ENCODE assay signal across 3 fruit fly cellular contexts in genomic region chrX:14689108-14689507, dm6.
TF ChIP-seq lines count a peak whose summit lies in the region.

No protein-coding gene starts in this region.

TF ChIP-seq in whole organism, embryonic, 481 proteins besides CTCF, POLR2A, EP300 and RAD21 (continued from another document and continues in another):
- peak; percentile 56 for TF ChIP-seq Mes4 (GFP tag; optimal IDR thresholded peaks at IDR 0.05; lab: Kevin White, UChicago)
- TF ChIP-seq Dad (GFP tag; optimal IDR thresholded peaks at IDR 0.05; lab: Kevin White, UChicago): no peak
- peak; percentile 45 for TF ChIP-seq CG14710 (tag; optimal IDR thresholded peaks at IDR 0.05; lab: Kevin White, UChicago)
- TF ChIP-seq Ada2b (GFP tag; IDR thresholded peaks at IDR 0.05; lab: Robert Waterston, UW): peak; percentile 83
- TF ChIP-seq CG9797 (GFP tag; optimal IDR thresholded peaks at IDR 0.05; lab: Kevin White, UChicago): no peak
- no peak for TF ChIP-seq CG7745 (tag; optimal IDR thresholded peaks at IDR 0.05; lab: Kevin White, UChicago)
- peak; percentile 40 for TF ChIP-seq tx (GFP tag; optimal IDR thresholded peaks at IDR 0.05; lab: Kevin White, UChicago)
- peak in 1 of 2 experiments; percentile 11 for TF ChIP-seq crp (GFP tag; optimal IDR thresholded peaks at IDR 0.05; lab: Kevin White, UChicago)
- peak; percentile 60 for TF ChIP-seq Nf-YC (tag; optimal IDR thresholded peaks at IDR 0.05; lab: Kevin White, UChicago)
- TF ChIP-seq CG1603 (tag; optimal IDR thresholded peaks at IDR 0.05; lab: Kevin White, UChicago): peak; percentile 90
- TF ChIP-seq CkIIα-i1 (GFP tag; IDR thresholded peaks at IDR 0.05; lab: Robert Waterston, UW): no peak
- TF ChIP-seq BEAF-32 (GFP tag; optimal IDR thresholded peaks at IDR 0.05; lab: Kevin White, UChicago): no peak
- no peak for TF ChIP-seq Trl (optimal IDR thresholded peaks at IDR 0.05; lab: Kevin White, UChicago)
- TF ChIP-seq Trl (GFP tag; optimal IDR thresholded peaks at IDR 0.05; lab: Kevin White, UChicago): peak; percentile 48
- no peak for TF ChIP-seq pho (GFP tag; optimal IDR thresholded peaks at IDR 0.05; lab: Kevin White, UChicago)
- peak; percentile 75 for TF ChIP-seq Blimp-1 (GFP tag; optimal IDR thresholded peaks at IDR 0.05; lab: Kevin White, UChicago)
- peak; percentile 36 for TF ChIP-seq sug (tag; optimal IDR thresholded peaks at IDR 0.05; lab: Kevin White, UChicago)
- peak; percentile 48 for TF ChIP-seq Chrac-16 (GFP tag; optimal IDR thresholded peaks at IDR 0.05; lab: Kevin White, UChicago)
- peak; percentile 34 for TF ChIP-seq MTF-1 (GFP tag; optimal IDR thresholded peaks at IDR 0.05; lab: Kevin White, UChicago; ENCODE audit: borderline replicate concordance)
- no peak for TF ChIP-seq ato (GFP tag; IDR thresholded peaks at IDR 0.05; lab: Robert Waterston, UW; ENCODE audit: partially characterized antibody)
- TF ChIP-seq sens (GFP tag; lab: Kevin White, UChicago): peak; percentile 91
- no peak for TF ChIP-seq zfh2 (GFP tag; optimal IDR thresholded peaks at IDR 0.05; lab: Kevin White, UChicago)
- TF ChIP-seq PHDP (tag; optimal IDR thresholded peaks at IDR 0.05; lab: Kevin White, UChicago): peak; percentile 73
- no peak for TF ChIP-seq mirr (GFP tag; optimal IDR thresholded peaks at IDR 0.05; lab: Kevin White, UChicago)
- TF ChIP-seq Sox100B (GFP tag; optimal IDR thresholded peaks at IDR 0.05; lab: Kevin White, UChicago): peak; percentile 61
- TF ChIP-seq gsb-n (tag; optimal IDR thresholded peaks at IDR 0.05; lab: Kevin White, UChicago): peak; percentile 41
- peak; percentile 67 for TF ChIP-seq NfI (GFP tag; optimal IDR thresholded peaks at IDR 0.05; lab: Kevin White, UChicago)
- TF ChIP-seq CG14441 (GFP tag; IDR thresholded peaks at IDR 0.05; lab: Robert Waterston, UW): peak; percentile 85
- no peak for TF ChIP-seq yki (optimal IDR thresholded peaks at IDR 0.05; lab: Kevin White, UChicago)
- peak; percentile 87 for TF ChIP-seq dysf (GFP tag; IDR thresholded peaks at IDR 0.05; lab: Robert Waterston, UW)
- TF ChIP-seq Kr (GFP tag; optimal IDR thresholded peaks at IDR 0.05; lab: Kevin White, UChicago): no peak
- no peak for TF ChIP-seq corto (GFP tag; optimal IDR thresholded peaks at IDR 0.05; lab: Kevin White, UChicago)
- no peak for TF ChIP-seq chinmo (GFP tag; IDR thresholded peaks at IDR 0.05; lab: Robert Waterston, UW; ENCODE audit: partially characterized antibody)
- TF ChIP-seq ewg (GFP tag; optimal IDR thresholded peaks at IDR 0.05; lab: Kevin White, UChicago): peak; percentile 47
- TF ChIP-seq pros (GFP tag; optimal IDR thresholded peaks at IDR 0.05; lab: Kevin White, UChicago): no peak
- TF ChIP-seq CG6813 (GFP tag; optimal IDR thresholded peaks at IDR 0.05; lab: Kevin White, UChicago): peak; percentile 35
- no peak for TF ChIP-seq NC2α (GFP tag; optimal IDR thresholded peaks at IDR 0.05; lab: Kevin White, UChicago)
- peak; percentile 76; the same call in 2 of the 3 replicates for TF ChIP-seq H15 (GFP tag; IDR thresholded peaks at IDR 0.05; lab: Robert Waterston, UW)
- peak; percentile 31 for TF ChIP-seq CG6254 (GFP tag; optimal IDR thresholded peaks at IDR 0.05; lab: Kevin White, UChicago)
- TF ChIP-seq fu2 (GFP tag; optimal IDR thresholded peaks at IDR 0.05; lab: Kevin White, UChicago): no peak
- no peak for TF ChIP-seq mld (GFP tag; IDR thresholded peaks at IDR 0.05; lab: Robert Waterston, UW; ENCODE audit: partially characterized antibody)
- TF ChIP-seq Dll (GFP tag; IDR thresholded peaks at IDR 0.05; lab: Robert Waterston, UW; ENCODE audit: partially characterized antibody): no peak
- no peak for TF ChIP-seq hth (optimal IDR thresholded peaks at IDR 0.05; lab: Kevin White, UChicago)
- peak; percentile 70 for TF ChIP-seq CG17361 (GFP tag; IDR thresholded peaks at IDR 0.05; lab: Robert Waterston, UW)

TF ChIP-seq in whole organism, prepupa, 60 proteins besides CTCF, POLR2A, EP300 and RAD21 (continued from another document):
- TF ChIP-seq spab (GFP tag; optimal IDR thresholded peaks at IDR 0.05; lab: Kevin White, UChicago) (peak; percentile 59), vri (GFP tag; optimal IDR thresholded peaks at IDR 0.05; lab: Kevin White, UChicago) (peak; percentile 56), CG8319 (GFP tag; optimal IDR thresholded peaks at IDR 0.05; lab: Kevin White, UChicago) (peak; percentile 81), eg (GFP tag; IDR thresholded peaks at IDR 0.05; lab: Robert Waterston, UW) (peak; percentile 88), CG10669 (GFP tag; optimal IDR thresholded peaks at IDR 0.05; lab: Kevin White, UChicago) (peak; percentile 75), esn (GFP tag; optimal IDR thresholded peaks at IDR 0.05; lab: Kevin White, UChicago) (peak; percentile 88), Ets96B (tag; optimal IDR thresholded peaks at IDR 0.05; lab: Kevin White, UChicago) (peak; percentile 73), Blimp-1 (GFP tag; optimal IDR thresholded peaks at IDR 0.05; lab: Kevin White, UChicago) (peak; percentile 52), CG32006 (GFP tag; optimal IDR thresholded peaks at IDR 0.05; lab: Kevin White, UChicago) (peak; percentile 78), CG7368 (GFP tag; optimal IDR thresholded peaks at IDR 0.05; lab: Kevin White, UChicago) (peak; percentile 87), CG11762 (GFP tag; optimal IDR thresholded peaks at IDR 0.05; lab: Kevin White, UChicago; ENCODE audit: insufficient read depth) (peak; percentile 69), dac (GFP tag; optimal IDR thresholded peaks at IDR 0.05; lab: Kevin White, UChicago) (peak; percentile 39), Met (GFP tag; optimal IDR thresholded peaks at IDR 0.05; lab: Kevin White, UChicago) (peak; percentile 89), achi (GFP tag; optimal IDR thresholded peaks at IDR 0.05; lab: Kevin White, UChicago) (peak; percentile 84), CG10631 (GFP tag; optimal IDR thresholded peaks at IDR 0.05; lab: Kevin White, UChicago) (peak; percentile 81), Eip78C (GFP tag; lab: Kevin White, UChicago) (peak; percentile 97), topi (GFP tag; optimal IDR thresholded peaks at IDR 0.05; lab: Kevin White, UChicago) (peak; percentile 91), Hr39 (GFP tag; optimal IDR thresholded peaks at IDR 0.05; lab: Kevin White, UChicago) (peak; percentile 88), CG34406 (GFP tag; optimal IDR thresholded peaks at IDR 0.05; lab: Kevin White, UChicago) (peak; percentile 88), pdm3 (GFP tag; optimal IDR thresholded peaks at IDR 0.05; lab: Kevin White, UChicago) (peak; percentile 88), acj6 (GFP tag; optimal IDR thresholded peaks at IDR 0.05; lab: Kevin White, UChicago) (peak; percentile 87), net (GFP tag; optimal IDR thresholded peaks at IDR 0.05; lab: Kevin White, UChicago) (peak; percentile 80), Eip75B (GFP tag; optimal IDR thresholded peaks at IDR 0.05; lab: Kevin White, UChicago) (peak; percentile 81), fd85E (GFP tag; optimal IDR thresholded peaks at IDR 0.05; lab: Kevin White, UChicago) (peak; percentile 49), CG6163 (GFP tag; IDR thresholded peaks at IDR 0.05; lab: Robert Waterston, UW) (peak; percentile 93), CG11902 (GFP tag; optimal IDR thresholded peaks at IDR 0.05; lab: Kevin White, UChicago) (peak; percentile 89), CG8632 (GFP tag; optimal IDR thresholded peaks at IDR 0.05; lab: Kevin White, UChicago) (peak; percentile 88), CG6792 (GFP tag; optimal IDR thresholded peaks at IDR 0.05; lab: Kevin White, UChicago) (peak; percentile 88), CG15336 (GFP tag; IDR thresholded peaks at IDR 0.05; lab: Robert Waterston, UW) (peak; percentile 89), CG11294 (GFP tag; IDR thresholded peaks at IDR 0.05; lab: Robert Waterston, UW) (peak; percentile 52), salr (GFP tag; optimal IDR thresholded peaks at IDR 0.05; lab: Kevin White, UChicago) (peak; percentile 54 to 57), Sox14 (GFP tag; optimal IDR thresholded peaks at IDR 0.05; lab: Kevin White, UChicago) (peak; percentile 81), Hr4 (GFP tag; optimal IDR thresholded peaks at IDR 0.05; lab: Kevin White, UChicago) (peak; percentile 84), OdsH (GFP tag; optimal IDR thresholded peaks at IDR 0.05; lab: Kevin White, UChicago) (peak; percentile 85), ss (GFP tag; optimal IDR thresholded peaks at IDR 0.05; lab: Kevin White, UChicago) (peak; percentile 71 to 80), Smox (GFP tag; optimal IDR thresholded peaks at IDR 0.05; lab: Kevin White, UChicago) (peak; percentile 85), CG31627 (GFP tag; optimal IDR thresholded peaks at IDR 0.05; lab: Kevin White, UChicago) (peak; percentile 88)

TF ChIP-seq in whole organism, wandering third instar larva, 38 proteins besides CTCF, POLR2A, EP300 and RAD21 (continued from another document):
- TF ChIP-seq OdsH (GFP tag; optimal IDR thresholded peaks at IDR 0.05; lab: Kevin White, UChicago): peak; percentile 51
- TF ChIP-seq fru (GFP tag; optimal IDR thresholded peaks at IDR 0.05; lab: Kevin White, UChicago): peak; percentile 86
- TF ChIP-seq N (GFP tag; optimal IDR thresholded peaks at IDR 0.05; lab: Kevin White, UChicago): no peak
- no peak for TF ChIP-seq Jra (GFP tag; optimal IDR thresholded peaks at IDR 0.05; lab: Kevin White, UChicago)
- TF ChIP-seq dl (GFP tag; optimal IDR thresholded peaks at IDR 0.05; lab: Kevin White, UChicago; ENCODE audit: insufficient read depth in 1 of 2, partially characterized antibody in 2 of 2): no peak
- TF ChIP-seq GATAd (GFP tag; optimal IDR thresholded peaks at IDR 0.05; lab: Kevin White, UChicago): no peak
TF ChIP-seq in whole organism, wandering third instar larva: peak in this region for 18.
